Worm (Caenorhabditis elegans) whole organism, L4 larva: ENCODE data around the gene C49C3.15.

ENCODE experiments used
- F44E2.7 ChIP-seq: fragments of 200-800 bp; sonication (Bioruptor generic); IDR thresholded peaks from 2 replicates; pipeline ENCODE4 v2.1.2; 2022; ENCODE audit warnings: missing genetic modification characterization, missing compliant biosample characterization
- F49E8.2 ChIP-seq: sonication (generic microtip); optimal IDR thresholded peaks from 2 replicates; lab custom pipeline; 2016; ENCODE audit warnings: missing compliant biosample characterization, mild to moderate bottlenecking, missing genetic modification characterization, borderline replicate concordance
- aly-2 ChIP-seq: sonication (generic microtip); optimal IDR thresholded peaks from 2 replicates; lab custom pipeline; 2018; ENCODE audit warnings: missing biosample characterization, missing genetic modification characterization
- ces-1 ChIP-seq: fragments of 150-350 bp; sonication (generic microtip); optimal IDR thresholded peaks from 4 replicates; lab custom pipeline; 2014; ENCODE audit warnings: missing biosample characterization, missing genetic modification reagents, missing genetic modification characterization
- fos-1 ChIP-seq: fragments of 150-350 bp; optimal IDR thresholded peaks from 2 replicates; lab custom pipeline; 2014; ENCODE audit warnings: missing biosample characterization, missing genetic modification characterization
- jun-1 ChIP-seq: fragments of 150-350 bp; optimal IDR thresholded peaks from 2 replicates; lab custom pipeline; 2014; ENCODE audit warnings: missing biosample characterization, missing genetic modification reagents, missing genetic modification characterization
- lir-3 ChIP-seq: sonication (generic microtip); optimal IDR thresholded peaks from 2 replicates; lab custom pipeline; 2016; ENCODE audit warnings: mild to moderate bottlenecking, missing genetic modification characterization, missing compliant biosample characterization
- nhr-237 ChIP-seq: sonication (generic microtip); optimal IDR thresholded peaks from 2 replicates; lab custom pipeline; 2017; ENCODE audit warnings: missing biosample characterization, missing genetic modification characterization
- nhr-6 ChIP-seq: fragments of 150-350 bp; optimal IDR thresholded peaks from 2 replicates; lab custom pipeline; 2014; ENCODE audit warnings: missing biosample characterization, missing genetic modification characterization
- spr-1 ChIP-seq: sonication (generic microtip); optimal IDR thresholded peaks from 2 replicates; lab custom pipeline; 2016; ENCODE audit warnings: mild to moderate bottlenecking, missing genetic modification characterization, missing compliant biosample characterization
- zag-1 ChIP-seq: fragments of 150-350 bp; optimal IDR thresholded peaks from 2 replicates; lab custom pipeline; 2014; ENCODE audit warnings: missing biosample characterization, missing genetic modification characterization
- zfp-2 ChIP-seq: sonication (generic microtip); optimal IDR thresholded peaks from 2 replicates; lab custom pipeline; 2016; ENCODE audit warnings: mild to moderate bottlenecking, missing genetic modification characterization, missing compliant biosample characterization

DNA sequence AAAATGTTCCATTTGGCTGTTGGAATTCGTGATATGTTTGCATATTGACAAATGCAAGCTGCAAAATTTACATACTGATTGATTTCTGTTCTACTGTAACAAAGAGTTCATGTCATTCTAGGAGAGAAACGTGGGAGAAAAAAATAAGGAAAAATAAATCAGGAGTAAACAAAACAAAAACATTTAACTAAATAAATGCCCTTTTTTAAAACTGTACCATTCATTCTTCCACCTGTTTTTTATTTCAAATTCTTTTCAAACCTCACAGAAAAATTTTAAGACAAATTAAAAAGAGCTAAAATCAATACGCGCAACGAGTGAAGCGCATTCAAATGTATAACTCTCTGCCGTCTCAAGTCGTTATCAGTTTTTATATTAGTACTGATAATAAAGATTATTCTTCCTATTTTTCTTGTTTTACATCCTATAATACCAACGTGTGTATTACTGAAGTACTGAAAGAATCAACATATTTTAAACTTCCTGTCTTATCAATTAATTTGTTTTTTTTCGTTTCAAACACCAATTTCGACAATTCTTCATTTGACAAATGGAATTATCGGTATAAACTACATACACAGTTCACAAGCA, 5.0 kb downstream of the C49C3.15 start, which contains the start of gene C49C3.10:
- TF ChIP-seq lir-3 (tag; lab: Kevin White, UChicago) (no peak), nhr-6 (tag; lab: Kevin White, UChicago) (no peak), zfp-2 (tag; lab: Kevin White, UChicago) (no peak), aly-2 (no peak), nhr-237 (tag; lab: Kevin White, UChicago) (no peak), F49E8.2 (tag; lab: Kevin White, UChicago) (no peak), F44E2.7 (GFP tag; lab: Robert Waterston, UW) (no peak), jun-1 (tag; lab: Kevin White, UChicago) (no peak), spr-1 (no peak), zag-1 (tag; lab: Kevin White, UChicago) (no peak), ces-1 (no peak), fos-1 (tag; lab: Kevin White, UChicago) (no peak)
